Fruit fly (Drosophila melanogaster) whole organism, prepupa: ENCODE measurements around the gene dj-1beta.
A peak's percentile ranks its signal among the peaks of the same experiment; 100 is the strongest.

Source experiments
- Blimp-1 ChIP-seq: fragments of 200-800 bp; sonication (Bioruptor generic); optimal IDR thresholded peaks from 3 replicates; lab custom pipeline; 2017; ENCODE audit warnings: missing biosample characterization, missing genetic modification characterization, mild to moderate bottlenecking, moderate library complexity, missing genetic modification reagents
- CG10631 ChIP-seq: fragments of 200-800 bp; sonication (Bioruptor generic); optimal IDR thresholded peaks from 2 replicates; lab custom pipeline; 2016; ENCODE audit warnings: missing biosample characterization, missing genetic modification characterization
- CG11294 ChIP-seq: fragments of 200-800 bp; sonication (Bioruptor generic); IDR thresholded peaks from 2 replicates; pipeline ENCODE4 v1.3.6; 2022; ENCODE audit warnings: missing biosample characterization, missing genetic modification characterization
- CG11762 ChIP-seq: fragments of 200-800 bp; sonication (Bioruptor generic); optimal IDR thresholded peaks from 3 replicates; lab custom pipeline; 2016; ENCODE audit warnings: missing biosample characterization, missing genetic modification characterization; ENCODE audit not compliant: insufficient read depth
- CG11902 ChIP-seq: fragments of 200-800 bp; sonication (Bioruptor generic); optimal IDR thresholded peaks from 3 replicates; lab custom pipeline; 2016; ENCODE audit warnings: missing biosample characterization, missing genetic modification characterization
- CG15336 ChIP-seq: fragments of 200-800 bp; sonication (Bioruptor generic); IDR thresholded peaks from 2 replicates; pipeline ENCODE4 v1.3.6; 2022; ENCODE audit warnings: missing biosample characterization, missing genetic modification characterization
- CG1621 ChIP-seq: fragments of 200-800 bp; sonication (Bioruptor generic); optimal IDR thresholded peaks from 3 replicates; lab custom pipeline; 2018; ENCODE audit warnings: missing biosample characterization, mild to moderate bottlenecking, missing genetic modification characterization
- CG31627 ChIP-seq: fragments of 200-800 bp; sonication (Bioruptor generic); optimal IDR thresholded peaks from 3 replicates; lab custom pipeline; 2016; ENCODE audit warnings: missing biosample characterization, missing genetic modification characterization
- CG34406 ChIP-seq: fragments of 200-800 bp; sonication (Bioruptor generic); optimal IDR thresholded peaks from 3 replicates; lab custom pipeline; 2016; ENCODE audit warnings: missing biosample characterization, missing genetic modification characterization
- CG3919 ChIP-seq: fragments of 200-800 bp; sonication (Bioruptor generic); optimal IDR thresholded peaks from 3 replicates; lab custom pipeline; 2016; ENCODE audit warnings: missing biosample characterization, missing genetic modification characterization
- CG4318 ChIP-seq: fragments of 200-800 bp; sonication (Bioruptor generic); optimal IDR thresholded peaks from 3 replicates; lab custom pipeline; 2017; ENCODE audit warnings: missing biosample characterization, mild to moderate bottlenecking, missing genetic modification characterization
- CG6163 ChIP-seq: fragments of 200-800 bp; sonication (Bioruptor generic); IDR thresholded peaks from 3 replicates; pipeline ENCODE4 v1.3.6; 2022; ENCODE audit warnings: missing biosample characterization, missing genetic modification characterization
- CG6276 ChIP-seq: fragments of 200-800 bp; sonication (Bioruptor generic); optimal IDR thresholded peaks from 2 replicates; lab custom pipeline; 2017; ENCODE audit warnings: missing biosample characterization, mild to moderate bottlenecking, missing genetic modification characterization
- CG6792 ChIP-seq: fragments of 200-800 bp; sonication (Bioruptor generic); optimal IDR thresholded peaks from 3 replicates; lab custom pipeline; 2016; ENCODE audit warnings: missing biosample characterization, missing genetic modification characterization
- CG6808 ChIP-seq: fragments of 200-800 bp; sonication (Bioruptor generic); optimal IDR thresholded peaks from 3 replicates; lab custom pipeline; 2017; ENCODE audit warnings: missing biosample characterization, missing genetic modification characterization, mild to moderate bottlenecking, moderate library complexity, missing genetic modification reagents
- CG6854 ChIP-seq: fragments of 200-800 bp; sonication (Bioruptor generic); optimal IDR thresholded peaks from 2 replicates; lab custom pipeline; 2017; ENCODE audit warnings: missing biosample characterization, mild to moderate bottlenecking, missing genetic modification characterization
- CG7368 ChIP-seq: fragments of 200-800 bp; sonication (Bioruptor generic); optimal IDR thresholded peaks from 3 replicates; lab custom pipeline; 2016; ENCODE audit warnings: missing biosample characterization, missing genetic modification characterization
- CG8119 ChIP-seq: fragments of 200-800 bp; sonication (Bioruptor generic); IDR thresholded peaks from 3 replicates; pipeline ENCODE4 v1.3.6; 2022; ENCODE audit warnings: missing biosample characterization, missing genetic modification characterization
- CG8319 ChIP-seq: fragments of 200-800 bp; sonication (Bioruptor generic); optimal IDR thresholded peaks from 3 replicates; lab custom pipeline; 2016; ENCODE audit warnings: missing biosample characterization, missing genetic modification characterization
- CG8632 ChIP-seq: fragments of 200-800 bp; sonication (Bioruptor generic); optimal IDR thresholded peaks from 3 replicates; lab custom pipeline; 2016; ENCODE audit warnings: missing biosample characterization, missing genetic modification characterization
- CG9139 ChIP-seq: fragments of 200-800 bp; sonication (Bioruptor generic); optimal IDR thresholded peaks from 3 replicates; lab custom pipeline; 2017; ENCODE audit warnings: missing biosample characterization, mild to moderate bottlenecking, missing genetic modification characterization
- Eip75B ChIP-seq: fragments of 200-800 bp; sonication (Bioruptor generic); optimal IDR thresholded peaks from 3 replicates; lab custom pipeline; 2016; ENCODE audit warnings: missing biosample characterization, missing genetic modification characterization
- Eip78C ChIP-seq: fragments of 200-800 bp; sonication (Bioruptor generic); peaks from one replicate; lab custom pipeline; 2016; ENCODE audit warnings: missing biosample characterization, missing genetic modification characterization
- Eip93F ChIP-seq: fragments of 200-800 bp; sonication (Bioruptor generic); optimal IDR thresholded peaks from 2 replicates; lab custom pipeline; 2016; ENCODE audit warnings: missing biosample characterization, mild to moderate bottlenecking, missing genetic modification characterization
- Ets21C ChIP-seq: fragments of 200-800 bp; sonication (Bioruptor generic); optimal IDR thresholded peaks from 3 replicates; lab custom pipeline; 2016; ENCODE audit warnings: missing biosample characterization, missing genetic modification characterization
- Gug ChIP-seq: fragments of 200-800 bp; sonication (Bioruptor generic); IDR thresholded peaks from 2 replicates; pipeline ENCODE4 v1.3.6; 2022; ENCODE audit warnings: missing biosample characterization, missing genetic modification characterization
- Hr38 ChIP-seq: sonication (Bioruptor generic); optimal IDR thresholded peaks from 2 replicates; lab custom pipeline; 2016; ENCODE audit warnings: missing biosample characterization, missing genetic modification characterization
- Hr39 ChIP-seq: fragments of 200-800 bp; sonication (Bioruptor generic); optimal IDR thresholded peaks from 2 replicates; lab custom pipeline; 2016; ENCODE audit warnings: missing biosample characterization, missing genetic modification characterization
- Hr4 ChIP-seq: fragments of 200-800 bp; sonication (Bioruptor generic); optimal IDR thresholded peaks from 3 replicates; lab custom pipeline; 2016; ENCODE audit warnings: missing biosample characterization, missing genetic modification characterization
- Lpt ChIP-seq: fragments of 200-800 bp; sonication (Bioruptor generic); optimal IDR thresholded peaks from 3 replicates; lab custom pipeline; 2016; ENCODE audit warnings: missing biosample characterization, missing genetic modification characterization
- Met ChIP-seq: fragments of 200-800 bp; sonication (Bioruptor generic); optimal IDR thresholded peaks from 3 replicates; lab custom pipeline; 2016; ENCODE audit warnings: missing biosample characterization, missing genetic modification characterization
- OdsH ChIP-seq: fragments of 200-800 bp; sonication (Bioruptor generic); optimal IDR thresholded peaks from 3 replicates; lab custom pipeline; 2016; ENCODE audit warnings: missing biosample characterization, missing genetic modification characterization
- Smox ChIP-seq: fragments of 200-800 bp; sonication (Bioruptor generic); optimal IDR thresholded peaks from 3 replicates; lab custom pipeline; 2016; ENCODE audit warnings: missing biosample characterization, missing genetic modification characterization
- Sox102F ChIP-seq: fragments of 200-800 bp; sonication (Bioruptor generic); optimal IDR thresholded peaks from 2 replicates; lab custom pipeline; 2016; ENCODE audit warnings: missing biosample characterization, mild to moderate bottlenecking, missing genetic modification characterization
- Sox14 ChIP-seq: fragments of 200-800 bp; sonication (Bioruptor generic); optimal IDR thresholded peaks from 3 replicates; lab custom pipeline; 2016; ENCODE audit warnings: missing biosample characterization, missing genetic modification characterization
- Sox15 ChIP-seq: fragments of 200-800 bp; sonication (Bioruptor generic); optimal IDR thresholded peaks from 3 replicates; lab custom pipeline; 2016; ENCODE audit warnings: missing biosample characterization, missing genetic modification characterization
- achi ChIP-seq: fragments of 200-800 bp; sonication (Bioruptor generic); optimal IDR thresholded peaks from 3 replicates; lab custom pipeline; 2016; ENCODE audit warnings: missing biosample characterization, missing genetic modification characterization
- acj6 ChIP-seq: fragments of 200-800 bp; sonication (Bioruptor generic); optimal IDR thresholded peaks from 3 replicates; lab custom pipeline; 2016; ENCODE audit warnings: missing biosample characterization, missing genetic modification characterization
- cyc ChIP-seq: fragments of 200-800 bp; sonication (Bioruptor generic); optimal IDR thresholded peaks from 3 replicates; lab custom pipeline; 2016; ENCODE audit warnings: missing biosample characterization, missing genetic modification characterization
- dac ChIP-seq: fragments of 200-800 bp; sonication (Bioruptor generic); optimal IDR thresholded peaks from 2 replicates; lab custom pipeline; 2017; ENCODE audit warnings: missing biosample characterization, mild to moderate bottlenecking, missing genetic modification characterization
- dsx ChIP-seq: fragments of 200-800 bp; optimal IDR thresholded peaks from 3 replicates; lab custom pipeline; 2019; ENCODE audit warnings: missing biosample characterization, mild to moderate bottlenecking, missing genetic modification characterization, moderate library complexity; ENCODE audit not compliant: poor library complexity, severe bottlenecking
- esn ChIP-seq: fragments of 200-800 bp; sonication (Bioruptor generic); optimal IDR thresholded peaks from 2 replicates; lab custom pipeline; 2016; ENCODE audit warnings: missing biosample characterization, mild to moderate bottlenecking, missing genetic modification characterization, moderate library complexity
- fd59A ChIP-seq: fragments of 200-800 bp; sonication (Bioruptor generic); optimal IDR thresholded peaks from 2 replicates; lab custom pipeline; 2017; ENCODE audit warnings: missing biosample characterization, mild to moderate bottlenecking, missing genetic modification characterization, missing genetic modification reagents
- fd85E ChIP-seq: fragments of 200-800 bp; sonication (Bioruptor generic); optimal IDR thresholded peaks from 3 replicates; lab custom pipeline; 2016; ENCODE audit warnings: missing biosample characterization, missing genetic modification characterization
- fkh ChIP-seq: fragments of 200-800 bp; sonication (Bioruptor generic); optimal IDR thresholded peaks from 3 replicates; lab custom pipeline; 2017; ENCODE audit warnings: missing biosample characterization, mild to moderate bottlenecking, missing genetic modification characterization, moderate library complexity
- net ChIP-seq: fragments of 200-800 bp; sonication (Bioruptor generic); optimal IDR thresholded peaks from 3 replicates; lab custom pipeline; 2016; ENCODE audit warnings: missing biosample characterization, missing genetic modification characterization
- pdm3 ChIP-seq: fragments of 200-800 bp; sonication (Bioruptor generic); optimal IDR thresholded peaks from 3 replicates; lab custom pipeline; 2016; ENCODE audit warnings: missing biosample characterization, missing genetic modification characterization
- salr ChIP-seq, 2 experiments: fragments of 200-800 bp; sonication (Bioruptor generic); optimal IDR thresholded peaks; 3 replicates each; lab custom pipeline; 2016 to 2018; ENCODE audit warnings: missing biosample characterization in 2 of 2, missing genetic modification characterization in 2 of 2, mild to moderate bottlenecking in 1 of 2
- spab ChIP-seq: fragments of 200-800 bp; sonication (Bioruptor generic); optimal IDR thresholded peaks from 2 replicates; lab custom pipeline; 2017; ENCODE audit warnings: missing biosample characterization, mild to moderate bottlenecking, missing genetic modification characterization, missing genetic modification reagents
- topi ChIP-seq: fragments of 200-800 bp; sonication (Bioruptor generic); optimal IDR thresholded peaks from 3 replicates; lab custom pipeline; 2016; ENCODE audit warnings: missing biosample characterization, missing genetic modification characterization
- vri ChIP-seq: fragments of 200-800 bp; sonication (Bioruptor generic); optimal IDR thresholded peaks from 3 replicates; lab custom pipeline; 2016; ENCODE audit warnings: missing biosample characterization, mild to moderate bottlenecking, missing genetic modification characterization

Gene dj-1beta

dm6 chr3R:30800319-30800981, 6.5 kb upstream of the dj-1beta start:
- TF ChIP-seq CG6276 (GFP tag; lab: Kevin White, UChicago): peak; percentile 29
- 0 out of 2 replicates have a peak, but pooled peaks have one; percentile 15 for TF ChIP-seq CG11294 (GFP tag; lab: Robert Waterston, UW)
- TF ChIP-seq CG6854: no peak
- peak; percentile 39; the same call in 1 of the 3 replicates for TF ChIP-seq CG6163
- peak; percentile 23 for TF ChIP-seq spab (GFP tag; lab: Kevin White, UChicago)
- TF ChIP-seq net: peak; percentile 52
- TF ChIP-seq CG6792 (GFP tag; lab: Kevin White, UChicago): peak; percentile 59
- no peak for TF ChIP-seq Hr4 (GFP tag; lab: Kevin White, UChicago)
- TF ChIP-seq CG8119 (GFP tag; lab: Robert Waterston, UW): peak; percentile 42; the same call in 1 of the 3 replicates
- peak; percentile 21 for TF ChIP-seq CG7368
- peak; percentile 73 for TF ChIP-seq fkh
- no peak for TF ChIP-seq CG11902 (GFP tag; lab: Kevin White, UChicago)
- peak; percentile 29 for TF ChIP-seq OdsH (GFP tag; lab: Kevin White, UChicago)
- TF ChIP-seq Met (GFP tag; lab: Kevin White, UChicago): peak; percentile 27
- TF ChIP-seq Hr39 (GFP tag; lab: Kevin White, UChicago): peak; percentile 35
- TF ChIP-seq CG31627 (GFP tag; lab: Kevin White, UChicago): peak; percentile 29
- peak; percentile 16 for TF ChIP-seq CG9139
- no peak for TF ChIP-seq Hr38 (GFP tag; lab: Kevin White, UChicago)
- TF ChIP-seq achi (GFP tag; lab: Kevin White, UChicago): peak; percentile 47
- peak; percentile 49 for TF ChIP-seq acj6 (GFP tag; lab: Kevin White, UChicago)
- TF ChIP-seq pdm3 (GFP tag; lab: Kevin White, UChicago): peak; percentile 9
- TF ChIP-seq CG8319: peak; percentile 45
- peak; percentile 46 for TF ChIP-seq CG1621
- peak; percentile 24 for TF ChIP-seq dac (GFP tag; lab: Kevin White, UChicago)
- peak; percentile 70 for TF ChIP-seq Sox14 (GFP tag; lab: Kevin White, UChicago)
- no peak for TF ChIP-seq fd85E (GFP tag; lab: Kevin White, UChicago)
- peak; percentile 19 for TF ChIP-seq Sox15 (GFP tag; lab: Kevin White, UChicago)
- TF ChIP-seq esn: peak; percentile 60
- peak; percentile 28 for TF ChIP-seq Blimp-1 (GFP tag; lab: Kevin White, UChicago)
- no peak for TF ChIP-seq Ets21C
- TF ChIP-seq CG6808 (GFP tag; lab: Kevin White, UChicago): peak; percentile 39
- peak; percentile 52 for TF ChIP-seq CG8632 (GFP tag; lab: Kevin White, UChicago)
- no peak for TF ChIP-seq CG11762 (GFP tag; lab: Kevin White, UChicago)
- TF ChIP-seq Eip78C (GFP tag; lab: Kevin White, UChicago): peak; percentile 85
- TF ChIP-seq Eip93F (GFP tag; lab: Kevin White, UChicago): no peak
- TF ChIP-seq fd59A: peak; percentile 51
- TF ChIP-seq CG4318 (GFP tag; lab: Kevin White, UChicago): no peak
- peak; percentile 48 for TF ChIP-seq Sox102F (GFP tag; lab: Kevin White, UChicago)
- peak; percentile 49 for TF ChIP-seq vri (GFP tag; lab: Kevin White, UChicago)
- peak; percentile 9 for TF ChIP-seq Eip75B (GFP tag; lab: Kevin White, UChicago)
- TF ChIP-seq CG3919: peak; percentile 58
- peak; percentile 48 for TF ChIP-seq CG34406 (GFP tag; lab: Kevin White, UChicago)
- 0 out of 2 replicates have a peak, but pooled peaks have one; percentile 15 for TF ChIP-seq Gug (GFP tag; lab: Robert Waterston, UW)
- peak; percentile 58 for TF ChIP-seq CG15336
- TF ChIP-seq cyc (GFP tag; lab: Kevin White, UChicago): peak; percentile 36
- peak; percentile 54 for TF ChIP-seq Lpt (GFP tag; lab: Kevin White, UChicago)
- TF ChIP-seq topi (GFP tag; lab: Kevin White, UChicago): peak; percentile 51
- peak; percentile 58 for TF ChIP-seq CG10631 (GFP tag; lab: Kevin White, UChicago)
- TF ChIP-seq dsx (GFP tag; lab: Kevin White, UChicago): peak; percentile 56
- TF ChIP-seq salr (GFP tag; optimal IDR thresholded peaks at IDR 0.05; lab: Kevin White, UChicago): peak in 1 of 2 experiments; percentile 55
- TF ChIP-seq Smox (GFP tag; lab: Kevin White, UChicago): peak; percentile 47
